Worm (Caenorhabditis elegans): ENCODE measurements around the gene F17C8.9.

- no peak for TF ChIP-seq nhr-11 (tag; optimal IDR thresholded peaks at IDR 0.05)
- TF ChIP-seq ceh-30 (tag; optimal IDR thresholded peaks at IDR 0.05), result peak; percentile 85
- TF ChIP-seq ceh-2 (tag; optimal IDR thresholded peaks at IDR 0.05), result peak; percentile 54
These were observed 22.8 kb downstream of the F17C8.9 start, which contains the start of gene fbxl-2 for ce11 chrIII:4756983-4757382.
